Fruit fly (Drosophila melanogaster) whole organism, adult: ENCODE results near the gene mus101.

Source experiments
- CG14711 ChIP-seq: fragments of 200-800 bp; sonication (Bioruptor generic); optimal IDR thresholded peaks from 2 replicates; lab custom pipeline; 2018; ENCODE audit warnings: missing biosample characterization, mild to moderate bottlenecking, missing genetic modification characterization, moderate library complexity
- CG7101 ChIP-seq: fragments of 200-800 bp; sonication (Bioruptor generic); optimal IDR thresholded peaks from 2 replicates; lab custom pipeline; 2018; ENCODE audit warnings: missing biosample characterization, mild to moderate bottlenecking, missing genetic modification characterization, moderate library complexity
- Clk ChIP-seq: fragments of 200-800 bp; sonication (Bioruptor generic); optimal IDR thresholded peaks from 2 replicates; lab custom pipeline; 2017; ENCODE audit warnings: missing biosample characterization, missing genetic modification characterization
- Mnt ChIP-seq: fragments of 200-800 bp; sonication (Bioruptor generic); optimal IDR thresholded peaks from 2 replicates; lab custom pipeline; 2016; ENCODE audit warnings: missing biosample characterization, mild to moderate bottlenecking, missing genetic modification characterization
- bab1 ChIP-seq: fragments of 200-800 bp; sonication (Bioruptor generic); optimal IDR thresholded peaks from 3 replicates; lab custom pipeline; 2019; ENCODE audit warnings: missing biosample characterization, mild to moderate bottlenecking, missing genetic modification characterization, moderate library complexity
- cnc ChIP-seq, 2 experiments: fragments of >200 bp; optimal IDR thresholded peaks; 2 replicates each; lab custom pipeline; 2017
- kay ChIP-seq: fragments of 200-800 bp; sonication (Bioruptor generic); peaks from one replicate; lab custom pipeline; 2016; ENCODE audit warnings: missing biosample characterization, missing genetic modification characterization, borderline replicate concordance

- TF ChIP-seq CG7101 = peak; percentile 91
- TF ChIP-seq kay (GFP tag; lab: Kevin White, UChicago) = no peak
- peak; percentile 35 for TF ChIP-seq Clk
- TF ChIP-seq CG14711 = peak; percentile 78
- peak; percentile 75 for TF ChIP-seq bab1 (GFP tag; lab: Kevin White, UChicago)
- no peak for TF ChIP-seq cnc (optimal IDR thresholded peaks at IDR 0.05; lab: Kevin White, UChicago)
- peak; percentile 69 for TF ChIP-seq Mnt
Measured at dm6 chrX:13762372-13762883, 40.4 kb downstream of the mus101 start, which contains the start of gene rdgB.
